Fruit fly (Drosophila melanogaster): ENCODE measurements around the gene Cds.

Cds gene

dm6 chr3L:8180464-8181137, 53.0 kb downstream of the Cds start, which contains the start of the genes mthl7 and Uxs (continued):
- TF ChIP-seq CG12744 (GFP tag; optimal IDR thresholded peaks at IDR 0.05) (no peak), pfk (GFP tag; optimal IDR thresholded peaks at IDR 0.05) (no peak), Sry-β (GFP tag; optimal IDR thresholded peaks at IDR 0.05) (no peak), CG6765 (GFP tag; optimal IDR thresholded peaks at IDR 0.05) (no peak), sqz (GFP tag; optimal IDR thresholded peaks at IDR 0.05) (no peak), CG17912 (GFP tag; optimal IDR thresholded peaks at IDR 0.05) (no peak), D19A (tag; optimal IDR thresholded peaks at IDR 0.05) (no peak), CG2120 (GFP tag; optimal IDR thresholded peaks at IDR 0.05) (no peak), CG8290 (GFP tag; optimal IDR thresholded peaks at IDR 0.05) (no peak), CG8290 (tag; optimal IDR thresholded peaks at IDR 0.05) (peak in 1 of 2 experiments; percentile 24), tll (GFP tag; optimal IDR thresholded peaks at IDR 0.05) (no peak), Fer1 (GFP tag; optimal IDR thresholded peaks at IDR 0.05) (no peak), CG14710 (tag; optimal IDR thresholded peaks at IDR 0.05) (peak; percentile 4), CG12071 (GFP tag; optimal IDR thresholded peaks at IDR 0.05) (no peak), wor (GFP tag; IDR thresholded peaks at IDR 0.05) (no peak), CG5953 (GFP tag; IDR thresholded peaks at IDR 0.05) (no peak), psq (GFP tag; optimal IDR thresholded peaks at IDR 0.05) (no peak), CG17612 (GFP tag; IDR thresholded peaks at IDR 0.05) (no peak), ac (GFP tag; optimal IDR thresholded peaks at IDR 0.05) (no peak), Scr (GFP tag; IDR thresholded peaks at IDR 0.05; ENCODE audit: partially characterized antibody) (peak; percentile 50), exex (tag; optimal IDR thresholded peaks at IDR 0.05) (no peak), CG11085 (GFP tag; IDR thresholded peaks at IDR 0.05) (no peak), CG9817 (tag; optimal IDR thresholded peaks at IDR 0.05) (no peak), Sry-δ (GFP tag; optimal IDR thresholded peaks at IDR 0.05) (peak; percentile 24), CG2116 (GFP tag; optimal IDR thresholded peaks at IDR 0.05) (peak; percentile 25), bigmax (GFP tag; optimal IDR thresholded peaks at IDR 0.05) (peak; percentile 55), CG13287 (GFP tag; IDR thresholded peaks at IDR 0.05; ENCODE audit: partially characterized antibody) (peak; percentile 67), insv (GFP tag; optimal IDR thresholded peaks at IDR 0.05) (no peak), Xrp1 (GFP tag; IDR thresholded peaks at IDR 0.05) (no peak), CHES-1-like (GFP tag; optimal IDR thresholded peaks at IDR 0.05) (no peak), CG13123 (GFP tag; optimal IDR thresholded peaks at IDR 0.05) (no peak), CG12659 (GFP tag; optimal IDR thresholded peaks at IDR 0.05) (peak; percentile 1), CG1647 (GFP tag; optimal IDR thresholded peaks at IDR 0.05) (no peak), chinmo (GFP tag; IDR thresholded peaks at IDR 0.05; ENCODE audit: partially characterized antibody) (peak; percentile 72; the same call in 1 of the 4 replicates), CoRest (tag; optimal IDR thresholded peaks at IDR 0.05) (no peak), dmrt99B (tag; optimal IDR thresholded peaks at IDR 0.05) (no peak), CG16815 (GFP tag; optimal IDR thresholded peaks at IDR 0.05) (no peak), CG17359 (tag; optimal IDR thresholded peaks at IDR 0.05) (no peak), CG34422 (GFP tag; IDR thresholded peaks at IDR 0.05) (no peak), Dek (tag; optimal IDR thresholded peaks at IDR 0.05) (no peak), CG8281 (tag; optimal IDR thresholded peaks at IDR 0.05) (no peak), Hey (tag; optimal IDR thresholded peaks at IDR 0.05) (no peak), yki (optimal IDR thresholded peaks at IDR 0.05) (no peak), vvl (GFP tag; IDR thresholded peaks at IDR 0.05) (0 out of 2 replicates have a peak, but pooled peaks have one; percentile 10), grn (GFP tag; optimal IDR thresholded peaks at IDR 0.05) (peak; percentile 51), CG17385 (GFP tag; optimal IDR thresholded peaks at IDR 0.05) (no peak), CG4282 (GFP tag; optimal IDR thresholded peaks at IDR 0.05) (no peak), CG3163 (GFP tag; optimal IDR thresholded peaks at IDR 0.05) (no peak), ro (GFP tag; IDR thresholded peaks at IDR 0.05) (no peak), sug (tag; optimal IDR thresholded peaks at IDR 0.05) (peak; percentile 4)
